Fruit fly (Drosophila melanogaster) whole organism, prepupa: ENCODE measurements around the gene shd.

ENCODE experiments used
- Blimp-1 ChIP-seq: fragments of 200-800 bp; sonication (Bioruptor generic); optimal IDR thresholded peaks from 3 replicates; lab custom pipeline; 2017; ENCODE audit warnings: missing biosample characterization, missing genetic modification characterization, mild to moderate bottlenecking, moderate library complexity, missing genetic modification reagents
- CG10631 ChIP-seq: fragments of 200-800 bp; sonication (Bioruptor generic); optimal IDR thresholded peaks from 2 replicates; lab custom pipeline; 2016; ENCODE audit warnings: missing biosample characterization, missing genetic modification characterization
- CG10669 ChIP-seq: fragments of 200-800 bp; sonication (Bioruptor generic); optimal IDR thresholded peaks from 3 replicates; lab custom pipeline; 2018; ENCODE audit warnings: missing biosample characterization, mild to moderate bottlenecking, missing genetic modification characterization, moderate library complexity
- CG11294 ChIP-seq: fragments of 200-800 bp; sonication (Bioruptor generic); IDR thresholded peaks from 2 replicates; pipeline ENCODE4 v1.3.6; 2022; ENCODE audit warnings: missing biosample characterization, missing genetic modification characterization
- CG11902 ChIP-seq: fragments of 200-800 bp; sonication (Bioruptor generic); optimal IDR thresholded peaks from 3 replicates; lab custom pipeline; 2016; ENCODE audit warnings: missing biosample characterization, missing genetic modification characterization
- CG15336 ChIP-seq: fragments of 200-800 bp; sonication (Bioruptor generic); IDR thresholded peaks from 2 replicates; pipeline ENCODE4 v1.3.6; 2022; ENCODE audit warnings: missing biosample characterization, missing genetic modification characterization
- CG1621 ChIP-seq: fragments of 200-800 bp; sonication (Bioruptor generic); optimal IDR thresholded peaks from 3 replicates; lab custom pipeline; 2018; ENCODE audit warnings: missing biosample characterization, mild to moderate bottlenecking, missing genetic modification characterization
- CG16779 ChIP-seq: fragments of 200-800 bp; sonication (Bioruptor generic); optimal IDR thresholded peaks from 3 replicates; lab custom pipeline; 2017; ENCODE audit warnings: missing biosample characterization, mild to moderate bottlenecking, missing genetic modification characterization
- CG31627 ChIP-seq: fragments of 200-800 bp; sonication (Bioruptor generic); optimal IDR thresholded peaks from 3 replicates; lab custom pipeline; 2016; ENCODE audit warnings: missing biosample characterization, missing genetic modification characterization
- CG32006 ChIP-seq: fragments of 200-800 bp; sonication (Bioruptor generic); optimal IDR thresholded peaks from 3 replicates; lab custom pipeline; 2017; ENCODE audit warnings: missing biosample characterization, mild to moderate bottlenecking, missing genetic modification characterization
- CG34406 ChIP-seq: fragments of 200-800 bp; sonication (Bioruptor generic); optimal IDR thresholded peaks from 3 replicates; lab custom pipeline; 2016; ENCODE audit warnings: missing biosample characterization, missing genetic modification characterization
- CG3919 ChIP-seq: fragments of 200-800 bp; sonication (Bioruptor generic); optimal IDR thresholded peaks from 3 replicates; lab custom pipeline; 2016; ENCODE audit warnings: missing biosample characterization, missing genetic modification characterization
- CG6163 ChIP-seq: fragments of 200-800 bp; sonication (Bioruptor generic); IDR thresholded peaks from 3 replicates; pipeline ENCODE4 v1.3.6; 2022; ENCODE audit warnings: missing biosample characterization, missing genetic modification characterization
- CG6792 ChIP-seq: fragments of 200-800 bp; sonication (Bioruptor generic); optimal IDR thresholded peaks from 3 replicates; lab custom pipeline; 2016; ENCODE audit warnings: missing biosample characterization, missing genetic modification characterization
- CG6808 ChIP-seq: fragments of 200-800 bp; sonication (Bioruptor generic); optimal IDR thresholded peaks from 3 replicates; lab custom pipeline; 2017; ENCODE audit warnings: missing biosample characterization, missing genetic modification characterization, mild to moderate bottlenecking, moderate library complexity, missing genetic modification reagents
- CG6854 ChIP-seq: fragments of 200-800 bp; sonication (Bioruptor generic); optimal IDR thresholded peaks from 2 replicates; lab custom pipeline; 2017; ENCODE audit warnings: missing biosample characterization, mild to moderate bottlenecking, missing genetic modification characterization
- CG7368 ChIP-seq: fragments of 200-800 bp; sonication (Bioruptor generic); optimal IDR thresholded peaks from 3 replicates; lab custom pipeline; 2016; ENCODE audit warnings: missing biosample characterization, missing genetic modification characterization
- CG8119 ChIP-seq: fragments of 200-800 bp; sonication (Bioruptor generic); IDR thresholded peaks from 3 replicates; pipeline ENCODE4 v1.3.6; 2022; ENCODE audit warnings: missing biosample characterization, missing genetic modification characterization
- CG8319 ChIP-seq: fragments of 200-800 bp; sonication (Bioruptor generic); optimal IDR thresholded peaks from 3 replicates; lab custom pipeline; 2016; ENCODE audit warnings: missing biosample characterization, missing genetic modification characterization
- CG9139 ChIP-seq: fragments of 200-800 bp; sonication (Bioruptor generic); optimal IDR thresholded peaks from 3 replicates; lab custom pipeline; 2017; ENCODE audit warnings: missing biosample characterization, mild to moderate bottlenecking, missing genetic modification characterization
- Eip75B ChIP-seq: fragments of 200-800 bp; sonication (Bioruptor generic); optimal IDR thresholded peaks from 3 replicates; lab custom pipeline; 2016; ENCODE audit warnings: missing biosample characterization, missing genetic modification characterization
- Eip78C ChIP-seq: fragments of 200-800 bp; sonication (Bioruptor generic); peaks from one replicate; lab custom pipeline; 2016; ENCODE audit warnings: missing biosample characterization, missing genetic modification characterization
- Eip93F ChIP-seq: fragments of 200-800 bp; sonication (Bioruptor generic); optimal IDR thresholded peaks from 2 replicates; lab custom pipeline; 2016; ENCODE audit warnings: missing biosample characterization, mild to moderate bottlenecking, missing genetic modification characterization
- Ets21C ChIP-seq: fragments of 200-800 bp; sonication (Bioruptor generic); optimal IDR thresholded peaks from 3 replicates; lab custom pipeline; 2016; ENCODE audit warnings: missing biosample characterization, missing genetic modification characterization
- Ets96B ChIP-seq: fragments of 200-800 bp; optimal IDR thresholded peaks from 2 replicates; lab custom pipeline; 2019; ENCODE audit warnings: missing biosample characterization, mild to moderate bottlenecking, missing genetic modification characterization, moderate library complexity
- Gug ChIP-seq: fragments of 200-800 bp; sonication (Bioruptor generic); IDR thresholded peaks from 2 replicates; pipeline ENCODE4 v1.3.6; 2022; ENCODE audit warnings: missing biosample characterization, missing genetic modification characterization
- Hr4 ChIP-seq: fragments of 200-800 bp; sonication (Bioruptor generic); optimal IDR thresholded peaks from 3 replicates; lab custom pipeline; 2016; ENCODE audit warnings: missing biosample characterization, missing genetic modification characterization
- Lpt ChIP-seq: fragments of 200-800 bp; sonication (Bioruptor generic); optimal IDR thresholded peaks from 3 replicates; lab custom pipeline; 2016; ENCODE audit warnings: missing biosample characterization, missing genetic modification characterization
- Met ChIP-seq: fragments of 200-800 bp; sonication (Bioruptor generic); optimal IDR thresholded peaks from 3 replicates; lab custom pipeline; 2016; ENCODE audit warnings: missing biosample characterization, missing genetic modification characterization
- OdsH ChIP-seq: fragments of 200-800 bp; sonication (Bioruptor generic); optimal IDR thresholded peaks from 3 replicates; lab custom pipeline; 2016; ENCODE audit warnings: missing biosample characterization, missing genetic modification characterization
- Smox ChIP-seq: fragments of 200-800 bp; sonication (Bioruptor generic); optimal IDR thresholded peaks from 3 replicates; lab custom pipeline; 2016; ENCODE audit warnings: missing biosample characterization, missing genetic modification characterization
- Sox102F ChIP-seq: fragments of 200-800 bp; sonication (Bioruptor generic); optimal IDR thresholded peaks from 2 replicates; lab custom pipeline; 2016; ENCODE audit warnings: missing biosample characterization, mild to moderate bottlenecking, missing genetic modification characterization
- Sox15 ChIP-seq: fragments of 200-800 bp; sonication (Bioruptor generic); optimal IDR thresholded peaks from 3 replicates; lab custom pipeline; 2016; ENCODE audit warnings: missing biosample characterization, missing genetic modification characterization
- achi ChIP-seq: fragments of 200-800 bp; sonication (Bioruptor generic); optimal IDR thresholded peaks from 3 replicates; lab custom pipeline; 2016; ENCODE audit warnings: missing biosample characterization, missing genetic modification characterization
- acj6 ChIP-seq: fragments of 200-800 bp; sonication (Bioruptor generic); optimal IDR thresholded peaks from 3 replicates; lab custom pipeline; 2016; ENCODE audit warnings: missing biosample characterization, missing genetic modification characterization
- cyc ChIP-seq: fragments of 200-800 bp; sonication (Bioruptor generic); optimal IDR thresholded peaks from 3 replicates; lab custom pipeline; 2016; ENCODE audit warnings: missing biosample characterization, missing genetic modification characterization
- dac ChIP-seq: fragments of 200-800 bp; sonication (Bioruptor generic); optimal IDR thresholded peaks from 2 replicates; lab custom pipeline; 2017; ENCODE audit warnings: missing biosample characterization, mild to moderate bottlenecking, missing genetic modification characterization
- dsx ChIP-seq: fragments of 200-800 bp; optimal IDR thresholded peaks from 3 replicates; lab custom pipeline; 2019; ENCODE audit warnings: missing biosample characterization, mild to moderate bottlenecking, missing genetic modification characterization, moderate library complexity; ENCODE audit not compliant: poor library complexity, severe bottlenecking
- eg ChIP-seq: fragments of 200-800 bp; sonication (Bioruptor generic); IDR thresholded peaks from 3 replicates; pipeline ENCODE4 v1.3.6; 2022; ENCODE audit warnings: missing biosample characterization, missing genetic modification characterization
- fd59A ChIP-seq: fragments of 200-800 bp; sonication (Bioruptor generic); optimal IDR thresholded peaks from 2 replicates; lab custom pipeline; 2017; ENCODE audit warnings: missing biosample characterization, mild to moderate bottlenecking, missing genetic modification characterization, missing genetic modification reagents
- fd85E ChIP-seq: fragments of 200-800 bp; sonication (Bioruptor generic); optimal IDR thresholded peaks from 3 replicates; lab custom pipeline; 2016; ENCODE audit warnings: missing biosample characterization, missing genetic modification characterization
- fkh ChIP-seq: fragments of 200-800 bp; sonication (Bioruptor generic); optimal IDR thresholded peaks from 3 replicates; lab custom pipeline; 2017; ENCODE audit warnings: missing biosample characterization, mild to moderate bottlenecking, missing genetic modification characterization, moderate library complexity
- lz ChIP-seq: fragments of 200-800 bp; sonication (Bioruptor generic); optimal IDR thresholded peaks from 3 replicates; lab custom pipeline; 2016; ENCODE audit warnings: missing biosample characterization, missing genetic modification characterization
- pdm3 ChIP-seq: fragments of 200-800 bp; sonication (Bioruptor generic); optimal IDR thresholded peaks from 3 replicates; lab custom pipeline; 2016; ENCODE audit warnings: missing biosample characterization, missing genetic modification characterization
- salr ChIP-seq, 2 experiments: fragments of 200-800 bp; sonication (Bioruptor generic); optimal IDR thresholded peaks; 3 replicates each; lab custom pipeline; 2016 to 2018; ENCODE audit warnings: missing biosample characterization in 2 of 2, missing genetic modification characterization in 2 of 2, mild to moderate bottlenecking in 1 of 2
- ss ChIP-seq, 2 experiments: fragments of 200-800 bp; sonication (Bioruptor generic); optimal IDR thresholded peaks; 2 replicates in 1 of 2; 3 replicates in 1 of 2; lab custom pipeline; 2017 to 2018; ENCODE audit warnings: mild to moderate bottlenecking in 2 of 2, missing biosample characterization in 2 of 2, missing genetic modification characterization in 2 of 2, moderate library complexity in 1 of 2
- vri ChIP-seq: fragments of 200-800 bp; sonication (Bioruptor generic); optimal IDR thresholded peaks from 3 replicates; lab custom pipeline; 2016; ENCODE audit warnings: missing biosample characterization, mild to moderate bottlenecking, missing genetic modification characterization

shd gene

dm6 chr3L:14648922-14649321 is 34.7 kb downstream of the shd start (continued):
- peak; percentile 20 for TF ChIP-seq acj6 (GFP tag; lab: Kevin White, UChicago)
- peak; percentile 27 for TF ChIP-seq Ets96B
- TF ChIP-seq cyc (GFP tag; lab: Kevin White, UChicago): no peak
- TF ChIP-seq CG6808 (GFP tag; lab: Kevin White, UChicago): peak; percentile 8
- TF ChIP-seq fkh (GFP tag; lab: Kevin White, UChicago): no peak
- peak; percentile 5 for TF ChIP-seq pdm3
- TF ChIP-seq CG7368 (GFP tag; lab: Kevin White, UChicago): no peak
- TF ChIP-seq eg (GFP tag; lab: Robert Waterston, UW): no peak
- TF ChIP-seq Sox102F (GFP tag; lab: Kevin White, UChicago): no peak
- TF ChIP-seq Eip75B (GFP tag; lab: Kevin White, UChicago): peak; percentile 13
- peak; percentile 19 for TF ChIP-seq OdsH (GFP tag; lab: Kevin White, UChicago)
- TF ChIP-seq Ets21C (GFP tag; lab: Kevin White, UChicago): no peak
- no peak for TF ChIP-seq Lpt (GFP tag; lab: Kevin White, UChicago)
- TF ChIP-seq CG31627: peak; percentile 14
- no peak for TF ChIP-seq CG1621 (tag; lab: Kevin White, UChicago)
- no peak for TF ChIP-seq CG8319 (GFP tag; lab: Kevin White, UChicago)
- 0 out of 3 replicates have a peak, but pooled peaks have one; percentile 19 for TF ChIP-seq CG8119 (GFP tag; lab: Robert Waterston, UW)
- no peak for TF ChIP-seq salr (GFP tag; optimal IDR thresholded peaks at IDR 0.05; lab: Kevin White, UChicago)
- no peak for TF ChIP-seq Smox
- TF ChIP-seq CG10669 (GFP tag; lab: Kevin White, UChicago): no peak
- TF ChIP-seq CG9139: no peak
- TF ChIP-seq lz: no peak
- no peak for TF ChIP-seq dsx (GFP tag; lab: Kevin White, UChicago)
- peak; percentile 5 for TF ChIP-seq CG10631 (GFP tag; lab: Kevin White, UChicago)
- TF ChIP-seq Sox15 (GFP tag; lab: Kevin White, UChicago): no peak
- no peak for TF ChIP-seq CG16779 (tag; lab: Kevin White, UChicago)
- TF ChIP-seq CG15336: no peak
- TF ChIP-seq CG6854: no peak

dm6 chr3L:14650348-14650747 is 36.1 kb downstream of the shd start:
- TF ChIP-seq Eip78C (GFP tag; lab: Kevin White, UChicago) (peak; percentile 33), vri (peak; percentile 77), CG11902 (GFP tag; lab: Kevin White, UChicago) (no peak)

dm6 chr3L:14652554-14652953 is 38.3 kb downstream of the shd start:
- TF ChIP-seq Hr4 (GFP tag; lab: Kevin White, UChicago) (peak; percentile 81), fd85E (GFP tag; lab: Kevin White, UChicago) (peak; percentile 41), dsx (GFP tag; lab: Kevin White, UChicago) (peak; percentile 96), CG32006 (GFP tag; lab: Kevin White, UChicago) (peak; percentile 90), Eip93F (peak; percentile 7), CG11294 (GFP tag; lab: Robert Waterston, UW) (peak; percentile 54), CG15336 (peak; percentile 93), CG6792 (GFP tag; lab: Kevin White, UChicago) (peak; percentile 87), CG34406 (GFP tag; lab: Kevin White, UChicago) (peak; percentile 83), Eip78C (GFP tag; lab: Kevin White, UChicago) (peak; percentile 98), fkh (GFP tag; lab: Kevin White, UChicago) (no peak), fd59A (peak; percentile 94), dac (GFP tag; lab: Kevin White, UChicago) (peak; percentile 36), Met (GFP tag; lab: Kevin White, UChicago) (peak; percentile 86), CG3919 (GFP tag; lab: Kevin White, UChicago) (peak; percentile 94), salr (GFP tag; optimal IDR thresholded peaks at IDR 0.05; lab: Kevin White, UChicago) (peak; percentile 91 to 94), CG31627 (peak; percentile 80), CG1621 (tag; lab: Kevin White, UChicago) (peak; percentile 92), Blimp-1 (GFP tag; lab: Kevin White, UChicago) (peak; percentile 9), CG6854 (peak; percentile 74), Eip75B (GFP tag; lab: Kevin White, UChicago) (peak; percentile 96), CG6808 (GFP tag; lab: Kevin White, UChicago) (peak; percentile 96), lz (peak; percentile 82), Lpt (GFP tag; lab: Kevin White, UChicago) (peak; percentile 93), Sox15 (GFP tag; lab: Kevin White, UChicago) (peak; percentile 52), CG6163 (GFP tag; lab: Robert Waterston, UW) (peak; percentile 97), eg (GFP tag; lab: Robert Waterston, UW) (peak; percentile 86), ss (GFP tag; optimal IDR thresholded peaks at IDR 0.05; lab: Kevin White, UChicago) (peak; percentile 90 to 92), Ets96B (peak; percentile 97), Gug (GFP tag; lab: Robert Waterston, UW) (peak; percentile 89), achi (peak; percentile 93)
